Worm (Caenorhabditis elegans) whole organism, L3 larva: ENCODE data around the gene pas-6.

Experiments
- ceh-16 ChIP-seq: sonication (generic microtip); optimal IDR thresholded peaks from 2 replicates; lab custom pipeline; 2017; ENCODE audit warnings: missing biosample characterization, missing genetic modification characterization
- ceh-9 ChIP-seq: sonication (generic microtip); optimal IDR thresholded peaks from 2 replicates; lab custom pipeline; 2018; ENCODE audit warnings: missing biosample characterization, missing genetic modification characterization
- nhr-11 ChIP-seq: fragments of 150-350 bp; optimal IDR thresholded peaks from 2 replicates; lab custom pipeline; 2014; ENCODE audit warnings: missing biosample characterization, missing genetic modification characterization
- nhr-237 ChIP-seq: fragments of 150-350 bp; optimal IDR thresholded peaks from 2 replicates; lab custom pipeline; 2014; ENCODE audit warnings: missing biosample characterization, missing genetic modification characterization
- nhr-77 ChIP-seq: fragments of 150-350 bp; optimal IDR thresholded peaks from 2 replicates; lab custom pipeline; 2014; ENCODE audit warnings: missing biosample characterization, missing genetic modification characterization
- pha-4 ChIP-seq: fragments of 150-350 bp; optimal IDR thresholded peaks from 2 replicates; lab custom pipeline; 2014; ENCODE audit warnings: missing biosample characterization, missing genetic modification reagents, missing genetic modification characterization
- unc-39 ChIP-seq: sonication (generic microtip); optimal IDR thresholded peaks from 4 replicates; lab custom pipeline; 2017; ENCODE audit warnings: missing biosample characterization, missing genetic modification characterization

DNA sequence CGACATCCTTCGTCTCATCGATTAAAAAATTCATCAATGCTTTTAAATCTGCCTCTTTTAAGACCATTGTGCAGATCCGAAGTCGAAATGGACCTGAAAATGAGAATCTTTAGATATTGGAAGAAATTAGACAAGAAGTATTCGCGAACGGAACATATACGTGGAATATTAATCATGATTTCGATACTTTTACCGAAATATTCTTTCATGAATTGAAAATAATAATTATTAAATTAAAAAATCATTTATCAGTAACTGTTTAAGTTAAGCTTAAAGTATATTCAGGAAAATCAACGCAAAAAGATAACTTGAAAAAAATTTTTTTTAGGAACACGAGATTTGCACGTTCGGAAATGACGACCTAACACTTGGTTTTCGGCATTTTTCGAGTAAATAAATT, 17.1 kb upstream of the pas-6 start, which contains the start of gene CD4.8:
- TF ChIP-seq nhr-11 = no peak
- TF ChIP-seq nhr-77 (tag; lab: Kevin White, UChicago) = no peak
- TF ChIP-seq ceh-9 (tag; lab: Kevin White, UChicago) = no peak
- TF ChIP-seq nhr-237 (tag; lab: Kevin White, UChicago) = no peak
- TF ChIP-seq ceh-16 = no peak
- TF ChIP-seq unc-39 (tag; lab: Kevin White, UChicago) = no peak
- no peak for TF ChIP-seq pha-4 (tag; lab: Kevin White, UChicago)
